Fruit fly (Drosophila melanogaster) whole organism, embryonic: ENCODE measurements around the gene CG13315.

Experiments used
- Adf1 ChIP-seq: fragments of 200-800 bp; sonication (Bioruptor generic); IDR thresholded peaks from 2 replicates; pipeline ENCODE4 v1.3.6; 2022; ENCODE audit warnings: missing biosample characterization, missing genetic modification characterization
- Antp ChIP-seq: fragments of 200-800 bp; sonication (Bioruptor generic); optimal IDR thresholded peaks from 3 replicates; lab custom pipeline; 2016; ENCODE audit warnings: missing biosample characterization, missing genetic modification characterization
- Asciz ChIP-seq: fragments of 200-800 bp; sonication (Bioruptor generic); optimal IDR thresholded peaks from 2 replicates; lab custom pipeline; 2017; ENCODE audit warnings: missing biosample characterization, mild to moderate bottlenecking, missing genetic modification characterization, missing genetic modification reagents
- BEAF-32 ChIP-seq: fragments of 200-800 bp; sonication (Bioruptor generic); optimal IDR thresholded peaks from 3 replicates; lab custom pipeline; 2017; ENCODE audit warnings: missing biosample characterization, missing genetic modification characterization, mild to moderate bottlenecking, moderate library complexity, missing genetic modification reagents
- CG11247 ChIP-seq: fragments of 200-800 bp; sonication (Bioruptor generic); IDR thresholded peaks from 2 replicates; pipeline ENCODE4 v1.3.6; 2022; ENCODE audit warnings: missing biosample characterization, missing genetic modification characterization
- CG11504 ChIP-seq: fragments of 200-800 bp; sonication (Bioruptor generic); optimal IDR thresholded peaks from 3 replicates; lab custom pipeline; 2019; ENCODE audit warnings: missing biosample characterization, mild to moderate bottlenecking, missing genetic modification characterization, moderate library complexity
- CG12071 ChIP-seq: fragments of 200-800 bp; sonication (Bioruptor generic); optimal IDR thresholded peaks from 3 replicates; lab custom pipeline; 2018; ENCODE audit warnings: missing biosample characterization, mild to moderate bottlenecking, missing genetic modification characterization
- CG13287 ChIP-seq: fragments of 200-800 bp; sonication (Bioruptor generic); IDR thresholded peaks from 2 replicates; pipeline ENCODE4 v1.3.6; 2022; ENCODE audit warnings: missing biosample characterization, missing genetic modification characterization; ENCODE audit not compliant: partially characterized antibody
- CG13775 ChIP-seq: fragments of 200-800 bp; sonication (Bioruptor generic); optimal IDR thresholded peaks from 3 replicates; lab custom pipeline; 2017; ENCODE audit warnings: missing biosample characterization, mild to moderate bottlenecking, missing genetic modification characterization
- CG1832 ChIP-seq: fragments of 200-800 bp; sonication (Bioruptor generic); optimal IDR thresholded peaks from 2 replicates; lab custom pipeline; 2017; ENCODE audit warnings: missing biosample characterization, mild to moderate bottlenecking, missing genetic modification characterization, inconsistent platforms
- CG18476 ChIP-seq: fragments of 200-800 bp; sonication (Bioruptor generic); optimal IDR thresholded peaks from 2 replicates; lab custom pipeline; 2016; ENCODE audit warnings: missing biosample characterization, mild to moderate bottlenecking, missing genetic modification characterization
- CG2120 ChIP-seq: fragments of 200-800 bp; sonication (Bioruptor generic); optimal IDR thresholded peaks from 3 replicates; lab custom pipeline; 2016; ENCODE audit warnings: missing biosample characterization, missing genetic modification characterization
- CG32767 ChIP-seq: fragments of 200-800 bp; sonication (Bioruptor generic); IDR thresholded peaks from 2 replicates; pipeline ENCODE4 v1.3.6; 2022; ENCODE audit warnings: missing biosample characterization, missing genetic modification characterization
- CG34376 ChIP-seq: fragments of 200-800 bp; sonication (Bioruptor generic); optimal IDR thresholded peaks from 2 replicates; lab custom pipeline; 2018; ENCODE audit warnings: missing biosample characterization, mild to moderate bottlenecking, missing genetic modification characterization
- CG3995 ChIP-seq: fragments of 200-800 bp; sonication (Bioruptor generic); optimal IDR thresholded peaks from 3 replicates; lab custom pipeline; 2016; ENCODE audit warnings: missing biosample characterization, missing genetic modification characterization
- CG6689 ChIP-seq: fragments of 200-800 bp; sonication (Bioruptor generic); IDR thresholded peaks from 2 replicates; pipeline ENCODE4 v1.3.6; 2022; ENCODE audit warnings: missing biosample characterization, missing genetic modification characterization
- CG6765 ChIP-seq: fragments of 200-800 bp; sonication (Bioruptor generic); optimal IDR thresholded peaks from 3 replicates; lab custom pipeline; 2017; ENCODE audit warnings: missing biosample characterization, mild to moderate bottlenecking, missing genetic modification characterization
- CG7556 ChIP-seq: fragments of 200-800 bp; sonication (Bioruptor generic); optimal IDR thresholded peaks from 2 replicates; lab custom pipeline; 2017; ENCODE audit warnings: missing biosample characterization, mild to moderate bottlenecking, missing genetic modification characterization
- CG7839 ChIP-seq: fragments of 200-800 bp; sonication (Bioruptor generic); optimal IDR thresholded peaks from 3 replicates; lab custom pipeline; 2018; ENCODE audit warnings: missing biosample characterization, mild to moderate bottlenecking, missing genetic modification characterization, moderate library complexity
- CG7987 ChIP-seq: fragments of 200-800 bp; sonication (Bioruptor generic); optimal IDR thresholded peaks from 2 replicates; lab custom pipeline; 2018; ENCODE audit warnings: missing biosample characterization, mild to moderate bottlenecking, missing genetic modification characterization, moderate library complexity
- CG9727 ChIP-seq: fragments of 200-800 bp; sonication (Bioruptor generic); optimal IDR thresholded peaks from 3 replicates; lab custom pipeline; 2017; ENCODE audit warnings: missing biosample characterization, mild to moderate bottlenecking, missing genetic modification characterization
- Dad ChIP-seq: fragments of 200-800 bp; sonication (Bioruptor generic); optimal IDR thresholded peaks from 3 replicates; lab custom pipeline; 2016; ENCODE audit warnings: missing biosample characterization, missing genetic modification characterization
- Deaf1 ChIP-seq: fragments of 200-800 bp; optimal IDR thresholded peaks from 3 replicates; lab custom pipeline; 2019; ENCODE audit warnings: missing biosample characterization, mild to moderate bottlenecking, missing genetic modification characterization, moderate library complexity
- E2f1 ChIP-seq: fragments of 200-800 bp; sonication (Bioruptor generic); IDR thresholded peaks from 2 replicates; pipeline ENCODE4 v1.3.6; 2022; ENCODE audit warnings: missing biosample characterization, missing genetic modification characterization
- GATAe ChIP-seq: fragments of 200-800 bp; sonication (Bioruptor generic); conservative IDR thresholded peaks from 2 replicates; pipeline ENCODE4 v1.3.6; 2022; ENCODE audit warnings: missing biosample characterization, missing genetic modification characterization
- HLH54F ChIP-seq: fragments of 200-800 bp; sonication (Bioruptor generic); optimal IDR thresholded peaks from 3 replicates; lab custom pipeline; 2016; ENCODE audit warnings: missing biosample characterization, missing genetic modification characterization
- Hr3 ChIP-seq: fragments of 200-800 bp; sonication (Bioruptor generic); optimal IDR thresholded peaks from 3 replicates; lab custom pipeline; 2016; ENCODE audit warnings: missing biosample characterization, missing genetic modification characterization
- NFAT ChIP-seq: fragments of 200-800 bp; sonication (Bioruptor generic); IDR thresholded peaks from 2 replicates; pipeline ENCODE4 v1.3.6; 2022; ENCODE audit warnings: missing biosample characterization, missing genetic modification characterization
- NfI ChIP-seq: fragments of 200-800 bp; sonication (Bioruptor generic); optimal IDR thresholded peaks from 3 replicates; lab custom pipeline; 2018; ENCODE audit warnings: missing biosample characterization, mild to moderate bottlenecking, missing genetic modification characterization, moderate library complexity
- Sox100B ChIP-seq: fragments of 200-800 bp; sonication (Bioruptor generic); optimal IDR thresholded peaks from 3 replicates; lab custom pipeline; 2018; ENCODE audit warnings: missing biosample characterization, mild to moderate bottlenecking, missing genetic modification characterization
- chinmo ChIP-seq: fragments of 200-800 bp; sonication (Bioruptor generic); IDR thresholded peaks from 4 replicates; pipeline ENCODE4 v1.3.6; 2022; ENCODE audit warnings: missing biosample characterization, missing genetic modification characterization; ENCODE audit not compliant: partially characterized antibody
- croc ChIP-seq: fragments of 200-800 bp; sonication (Bioruptor generic); conservative IDR thresholded peaks from 3 replicates; pipeline ENCODE4 v1.3.6; 2022; ENCODE audit warnings: missing biosample characterization, missing genetic modification characterization
- dan ChIP-seq: fragments of 200-800 bp; sonication (Bioruptor generic); IDR thresholded peaks from 2 replicates; pipeline ENCODE4 v1.3.6; 2022; ENCODE audit warnings: missing biosample characterization, missing genetic modification characterization
- fd3F ChIP-seq: fragments of 200-800 bp; sonication (Bioruptor generic); optimal IDR thresholded peaks from 2 replicates; lab custom pipeline; 2018; ENCODE audit warnings: missing biosample characterization, mild to moderate bottlenecking, missing genetic modification characterization, moderate library complexity
- gcm ChIP-seq: fragments of 200-800 bp; sonication (Bioruptor generic); optimal IDR thresholded peaks from 2 replicates; lab custom pipeline; 2019; ENCODE audit warnings: missing biosample characterization, mild to moderate bottlenecking, missing genetic modification characterization, moderate library complexity
- grn ChIP-seq: fragments of 200-800 bp; sonication (Bioruptor generic); optimal IDR thresholded peaks from 3 replicates; lab custom pipeline; 2017; ENCODE audit warnings: missing biosample characterization, missing genetic modification characterization
- kah ChIP-seq: fragments of 200-800 bp; sonication (Bioruptor generic); optimal IDR thresholded peaks from 2 replicates; lab custom pipeline; 2018; ENCODE audit warnings: missing biosample characterization, mild to moderate bottlenecking, missing genetic modification characterization
- kay ChIP-seq: fragments of 200-800 bp; sonication (Bioruptor generic); optimal IDR thresholded peaks from 2 replicates; lab custom pipeline; 2016; ENCODE audit warnings: missing biosample characterization, missing genetic modification characterization
- odd ChIP-seq: fragments of 200-800 bp; sonication (Bioruptor generic); optimal IDR thresholded peaks from 2 replicates; lab custom pipeline; 2017; ENCODE audit warnings: missing biosample characterization, mild to moderate bottlenecking, missing genetic modification characterization
- onecut ChIP-seq: fragments of 200-800 bp; sonication (Bioruptor generic); IDR thresholded peaks from 2 replicates; pipeline ENCODE4 v1.3.6; 2022; ENCODE audit warnings: missing biosample characterization, missing genetic modification characterization
- pros ChIP-seq: fragments of 200-800 bp; sonication (Bioruptor generic); optimal IDR thresholded peaks from 3 replicates; lab custom pipeline; 2019; ENCODE audit warnings: missing biosample characterization, mild to moderate bottlenecking, missing genetic modification characterization, moderate library complexity
- row ChIP-seq: fragments of 200-800 bp; sonication (Bioruptor generic); IDR thresholded peaks from 3 replicates; pipeline ENCODE4 v1.3.6; 2022; ENCODE audit warnings: missing biosample characterization, missing genetic modification characterization
- run ChIP-seq: fragments of 200-800 bp; sonication (Bioruptor generic); optimal IDR thresholded peaks from 3 replicates; lab custom pipeline; 2018; ENCODE audit warnings: missing biosample characterization, mild to moderate bottlenecking, missing genetic modification characterization
- sna ChIP-seq: fragments of 200-800 bp; sonication (Bioruptor generic); IDR thresholded peaks from 2 replicates; pipeline ENCODE4 v1.3.6; 2022; ENCODE audit warnings: missing biosample characterization, missing genetic modification characterization; ENCODE audit not compliant: partially characterized antibody
- so ChIP-seq: fragments of 200-800 bp; sonication (Bioruptor generic); IDR thresholded peaks from 3 replicates; pipeline ENCODE4 v1.3.6; 2022; ENCODE audit warnings: missing biosample characterization, missing genetic modification characterization
- sug ChIP-seq: fragments of 200-800 bp; optimal IDR thresholded peaks from 2 replicates; lab custom pipeline; 2019; ENCODE audit warnings: missing biosample characterization, mild to moderate bottlenecking, missing genetic modification characterization, moderate library complexity
- tio ChIP-seq: fragments of 200-800 bp; sonication (Bioruptor generic); optimal IDR thresholded peaks from 2 replicates; lab custom pipeline; 2017; ENCODE audit warnings: missing biosample characterization, missing genetic modification characterization, inconsistent platforms

Gene CG13315

dm6 chr3L:9125261-9126020, 28.8 kb downstream of the CG13315 start (continued):
- no peak for TF ChIP-seq BEAF-32 (GFP tag; lab: Kevin White, UChicago)
- TF ChIP-seq grn (GFP tag; lab: Kevin White, UChicago), result peak; percentile 75
- TF ChIP-seq CG3995, result peak; percentile 27
- peak; percentile 20 for TF ChIP-seq CG34376 (GFP tag; lab: Kevin White, UChicago)
- TF ChIP-seq CG13287 (GFP tag; lab: Robert Waterston, UW), result peak; percentile 35; the same call in 1 of the 2 replicates
- peak; percentile 84 for TF ChIP-seq Deaf1 (tag; lab: Kevin White, UChicago)
- peak; percentile 33 for TF ChIP-seq Hr3
- TF ChIP-seq CG9727, result peak; percentile 18
- no peak for TF ChIP-seq Sox100B
- peak; percentile 6; the same call in 1 of the 2 replicates for TF ChIP-seq onecut (GFP tag; lab: Robert Waterston, UW)
- peak; percentile 37; the same call in 1 of the 3 replicates for TF ChIP-seq so (GFP tag; lab: Robert Waterston, UW)
- TF ChIP-seq odd (GFP tag; lab: Kevin White, UChicago), result peak; percentile 9
- TF ChIP-seq CG7556 (GFP tag; lab: Kevin White, UChicago), result peak; percentile 70
- TF ChIP-seq Dad (GFP tag; lab: Kevin White, UChicago), result no peak
- peak; percentile 43 for TF ChIP-seq CG7839 (tag; lab: Kevin White, UChicago)
- peak; percentile 25 for TF ChIP-seq CG13775 (GFP tag; lab: Kevin White, UChicago)
- TF ChIP-seq kah (GFP tag; lab: Kevin White, UChicago), result no peak
- TF ChIP-seq CG32767, result 0 out of 2 replicates have a peak, but pooled peaks have one; percentile 14
- TF ChIP-seq sna, result peak; percentile 55; the same call in 1 of the 2 replicates
- TF ChIP-seq CG11247 (GFP tag; lab: Robert Waterston, UW), result no peak
- TF ChIP-seq CG6765, result peak; percentile 23
- TF ChIP-seq E2f1, result no peak
- TF ChIP-seq CG18476 (GFP tag; lab: Kevin White, UChicago), result peak; percentile 6
- peak; percentile 31 for TF ChIP-seq CG2120 (GFP tag; lab: Kevin White, UChicago)
- no peak for TF ChIP-seq run (tag; lab: Kevin White, UChicago)
- no peak for TF ChIP-seq Asciz
- TF ChIP-seq CG12071 (GFP tag; lab: Kevin White, UChicago), result peak; percentile 14
- TF ChIP-seq fd3F (GFP tag; lab: Kevin White, UChicago), result no peak
- TF ChIP-seq row, result 0 out of 3 replicates have a peak, but pooled peaks have one; percentile 20
- peak; percentile 17 for TF ChIP-seq pros

DNA sequence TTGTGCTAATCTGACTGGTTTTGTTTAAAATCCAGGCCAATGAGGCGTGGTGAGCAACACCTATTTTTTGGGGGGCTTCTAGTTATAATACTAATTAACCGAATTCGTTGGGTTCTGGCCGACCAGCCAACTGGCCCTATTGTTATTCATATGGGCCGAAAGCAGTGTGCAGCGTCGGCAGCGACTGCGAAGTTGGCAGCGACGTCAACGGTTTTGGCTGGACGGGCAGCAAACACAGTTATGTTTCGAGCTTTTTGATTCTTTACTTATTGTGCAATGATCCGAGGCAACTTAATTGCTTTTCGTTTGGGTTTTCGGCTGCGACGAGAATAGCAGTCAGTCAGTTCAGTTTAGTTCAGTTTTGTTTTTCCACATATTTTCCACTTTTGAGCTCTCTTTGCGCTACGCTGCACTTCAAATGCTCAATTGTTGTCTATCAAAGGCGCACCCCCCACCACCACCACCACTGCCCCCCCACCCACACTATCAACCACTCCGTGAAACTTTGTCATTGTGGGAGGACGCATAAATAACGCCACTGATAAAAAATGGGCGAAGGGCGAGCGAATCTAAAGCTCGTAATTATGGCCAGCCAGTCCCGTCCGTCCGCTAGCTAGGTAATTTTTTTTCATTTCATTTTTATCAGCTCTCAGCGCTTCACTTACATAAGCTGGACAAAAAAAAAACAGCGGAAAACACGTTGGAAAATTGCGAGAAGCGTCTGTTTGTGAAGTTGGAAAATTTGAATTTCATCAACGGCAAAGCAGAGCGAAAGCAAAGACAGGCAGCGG, 29.5 kb downstream of the CG13315 start:
- TF ChIP-seq tio (GFP tag; lab: Kevin White, UChicago) (peak; percentile 53), gcm (GFP tag; lab: Kevin White, UChicago) (no peak), NfI (peak; percentile 8), HLH54F (peak; percentile 28), CG9727 (peak; percentile 19), kay (GFP tag; lab: Kevin White, UChicago) (no peak), so (GFP tag; lab: Robert Waterston, UW) (no peak), Antp (GFP tag; lab: Kevin White, UChicago) (no peak), dan (GFP tag; lab: Robert Waterston, UW) (no peak), chinmo (GFP tag; lab: Robert Waterston, UW) (0 out of 4 replicates have a peak, but pooled peaks have one; percentile 74), sug (tag; lab: Kevin White, UChicago) (peak; percentile 66), CG6689 (GFP tag; lab: Robert Waterston, UW) (0 out of 2 replicates have a peak, but pooled peaks have one; percentile 20), CG7987 (GFP tag; lab: Kevin White, UChicago) (no peak), CG1832 (GFP tag; lab: Kevin White, UChicago) (no peak), pros (peak; percentile 14), Adf1 (GFP tag; lab: Robert Waterston, UW) (peak; percentile 74), GATAe (peak; percentile 23; the same call in 1 of the 2 replicates), CG11504 (tag; lab: Kevin White, UChicago) (peak; percentile 17), NFAT (GFP tag; lab: Robert Waterston, UW) (no peak), croc (GFP tag; lab: Robert Waterston, UW) (no peak)
